Worm (Caenorhabditis elegans): ENCODE measurements around the gene nuo-3.

Gene nuo-3

ce11 chrIV:14786374-14787136, 10.8 kb downstream of the nuo-3 start, which contains the start of gene melo-1 (continued):
- TF ChIP-seq mxl-1 (tag; optimal IDR thresholded peaks at IDR 0.05) (no peak), sdz-38 (tag; optimal IDR thresholded peaks at IDR 0.05) (no peak), gei-17 (GFP tag; optimal IDR thresholded peaks at IDR 0.05) (no peak), hlh-26 (GFP tag; conservative IDR thresholded peaks at IDR 0.05) (no peak), F57C9.4 (tag; optimal IDR thresholded peaks at IDR 0.05) (no peak), rcor-1 (GFP tag; IDR thresholded peaks at IDR 0.05) (no peak), nhr-90 (tag; optimal IDR thresholded peaks at IDR 0.05) (no peak), F55B11.4 (tag; optimal IDR thresholded peaks at IDR 0.05; ENCODE audit: borderline replicate concordance, insufficient read depth) (no peak), fkh-3 (tag; optimal IDR thresholded peaks at IDR 0.05) (no peak), ccch-3 (GFP tag; optimal IDR thresholded peaks at IDR 0.05) (no peak), C17E4.6 (GFP tag; IDR thresholded peaks at IDR 0.05) (no peak), madf-3 (GFP tag; IDR thresholded peaks at IDR 0.05) (no peak), hsf-1 (GFP tag; IDR thresholded peaks at IDR 0.05) (no peak), Y53F4B.3 (GFP tag; IDR thresholded peaks at IDR 0.05) (no peak), lin-54 (GFP tag; optimal IDR thresholded peaks at IDR 0.05) (peak; percentile 23), egl-18 (GFP tag; IDR thresholded peaks at IDR 0.05) (no peak), ZK185.1 (tag; optimal IDR thresholded peaks at IDR 0.05; ENCODE audit: poor library complexity, severe bottlenecking) (no peak), chd-7 (tag; optimal IDR thresholded peaks at IDR 0.05) (no peak), nfya-1 (tag; optimal IDR thresholded peaks at IDR 0.05; ENCODE audit: borderline replicate concordance, insufficient read depth) (no peak), cebp-1 (GFP tag; IDR thresholded peaks at IDR 0.05) (no peak), cebp-1 (tag; optimal IDR thresholded peaks at IDR 0.05) (peak; percentile 64), dox-1 (GFP tag; IDR thresholded peaks at IDR 0.05) (peak; percentile 39; the same call in 1 of the 2 replicates), athp-1 (tag; optimal IDR thresholded peaks at IDR 0.05) (no peak), B0336.3 (GFP tag; IDR thresholded peaks at IDR 0.05) (0 out of 2 replicates have a peak, but pooled peaks have one; percentile 18), K12H6.12 (tag; optimal IDR thresholded peaks at IDR 0.05) (no peak), B0019.2 (GFP tag; conservative IDR thresholded peaks at IDR 0.05) (no peak), snpc-1.1 (tag; optimal IDR thresholded peaks at IDR 0.05; ENCODE audit: insufficient read depth) (no peak), mel-28 (tag; optimal IDR thresholded peaks at IDR 0.05; ENCODE audit: borderline replicate concordance) (no peak), hmg-1.2 (GFP tag; IDR thresholded peaks at IDR 0.05) (peak; percentile 94), tbx-9 (tag; optimal IDR thresholded peaks at IDR 0.05; ENCODE audit: borderline replicate concordance) (no peak), sptf-2 (GFP tag; optimal IDR thresholded peaks at IDR 0.05) (no peak), D2030.7 (GFP tag; IDR thresholded peaks at IDR 0.05) (no peak), egl-44 (GFP tag; IDR thresholded peaks at IDR 0.05) (no peak), egrh-3 (GFP tag; IDR thresholded peaks at IDR 0.05) (no peak), lsl-1 (GFP tag; optimal IDR thresholded peaks at IDR 0.05) (peak; percentile 76), ekl-4 (GFP tag; IDR thresholded peaks at IDR 0.05) (no peak), hrde-1 (tag; optimal IDR thresholded peaks at IDR 0.05; ENCODE audit: borderline replicate concordance) (no peak), T07F8.4 (tag; optimal IDR thresholded peaks at IDR 0.05) (no peak), ceh-91 (GFP tag; IDR thresholded peaks at IDR 0.05) (no peak), Y79H2A.3 (GFP tag; conservative IDR thresholded peaks at IDR 0.05) (no peak), snpc-3.4 (tag; optimal IDR thresholded peaks at IDR 0.05) (no peak), aptf-3 (GFP tag; IDR thresholded peaks at IDR 0.05) (no peak), lin-40 (tag; optimal IDR thresholded peaks at IDR 0.05) (peak; percentile 7), him-1 (tag; optimal IDR thresholded peaks at IDR 0.05) (no peak), ceh-100 (GFP tag; IDR thresholded peaks at IDR 0.05) (no peak), ceh-58 (GFP tag; IDR thresholded peaks at IDR 0.05) (no peak), attf-6 (GFP tag; IDR thresholded peaks at IDR 0.05) (0 out of 2 replicates have a peak, but pooled peaks have one; percentile 14)
